Worm (Caenorhabditis elegans): ENCODE results near the gene F55H2.5.
A peak's percentile ranks its signal among the peaks of the same experiment; 100 is the strongest.

The F55H2.5 gene

DNA sequence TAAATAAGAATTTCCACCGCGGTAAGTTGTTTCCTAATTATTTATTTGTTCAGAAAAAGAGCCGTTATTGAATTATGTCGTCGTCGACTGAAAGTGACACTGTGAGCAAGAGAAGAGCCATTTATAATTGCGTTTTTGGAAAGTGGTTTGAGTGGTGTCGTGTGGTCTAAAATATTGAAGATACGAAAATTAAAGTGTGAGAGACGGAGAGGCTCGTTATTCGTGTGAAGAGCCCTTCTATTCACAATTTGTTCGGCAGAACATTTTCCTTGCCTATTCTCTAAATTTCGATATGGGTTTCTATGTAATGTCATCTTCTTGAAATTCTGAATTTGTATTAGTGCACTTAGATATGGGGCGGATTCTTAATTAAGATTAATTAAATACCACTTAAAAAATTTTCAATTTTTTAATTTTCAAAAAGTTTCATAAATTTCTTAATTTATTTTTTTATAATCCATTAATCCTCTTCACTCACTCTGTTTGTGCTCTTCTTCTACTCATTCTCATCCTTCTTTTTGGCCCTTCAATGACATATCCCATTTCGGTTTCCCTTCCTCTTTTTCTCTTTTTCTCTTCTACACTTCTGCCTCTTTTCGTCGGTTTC, 1.4 kb upstream of the F55H2.5 start (continued):
- 0 out of 2 replicates have a peak, but pooled peaks have one; percentile 12 for TF ChIP-seq ceh-100 (GFP tag; IDR thresholded peaks at IDR 0.05)
- TF ChIP-seq lir-1 (GFP tag; conservative IDR thresholded peaks at IDR 0.05), result no peak
- peak in 1 of 3 experiments; percentile 51 for TF ChIP-seq lin-35 (GFP tag; optimal IDR thresholded peaks at IDR 0.05)
- no peak; the same call in 1 of the 2 replicates for TF ChIP-seq nfyb-1 (GFP tag; IDR thresholded peaks at IDR 0.05)
- TF ChIP-seq hlh-26 (GFP tag; conservative IDR thresholded peaks at IDR 0.05), result no peak
- no peak for TF ChIP-seq unc-62 (GFP tag; optimal IDR thresholded peaks at IDR 0.05)
- TF ChIP-seq repo-1 (tag; optimal IDR thresholded peaks at IDR 0.05), result peak; percentile 90
- TF ChIP-seq him-1 (tag; optimal IDR thresholded peaks at IDR 0.05), result peak; percentile 38
- no peak for TF ChIP-seq Y53F4B.3 (GFP tag; IDR thresholded peaks at IDR 0.05)
- no peak for TF ChIP-seq egl-44 (GFP tag; IDR thresholded peaks at IDR 0.05)
- TF ChIP-seq rpc-1 (optimal IDR thresholded peaks at IDR 0.05), result no peak
- no peak for TF ChIP-seq rpc-1 (tag; optimal IDR thresholded peaks at IDR 0.05)
- no peak for TF ChIP-seq fkh-3 (tag; optimal IDR thresholded peaks at IDR 0.05)
- peak; percentile 12 for TF ChIP-seq K12H6.12 (tag; optimal IDR thresholded peaks at IDR 0.05)
- no peak for TF ChIP-seq ets-4 (GFP tag; optimal IDR thresholded peaks at IDR 0.05)
- TF ChIP-seq atf-7 (tag; optimal IDR thresholded peaks at IDR 0.05), result peak; percentile 51
- TF ChIP-seq rec-8 (tag; optimal IDR thresholded peaks at IDR 0.05), result peak in 1 of 2 experiments; percentile 3
- no peak for TF ChIP-seq nfya-1 (tag; optimal IDR thresholded peaks at IDR 0.05; ENCODE audit: borderline replicate concordance, insufficient read depth)
- TF ChIP-seq snpc-4 (GFP tag; optimal IDR thresholded peaks at IDR 0.05), result no peak
- peak in 1 of 4 experiments; percentile 57 for TF ChIP-seq snpc-4 (tag; optimal IDR thresholded peaks at IDR 0.05)
- peak; percentile 41 for TF ChIP-seq ama-1 (optimal IDR thresholded peaks at IDR 0.05)
- TF ChIP-seq ama-1 (GFP tag; optimal IDR thresholded peaks at IDR 0.05), result peak in 1 of 2 experiments; percentile 21
- no peak for TF ChIP-seq dpl-1 (GFP tag; optimal IDR thresholded peaks at IDR 0.05)
- TF ChIP-seq ceh-58 (GFP tag; IDR thresholded peaks at IDR 0.05), result no peak
- no peak for TF ChIP-seq rcor-1 (GFP tag; IDR thresholded peaks at IDR 0.05)
- no peak for TF ChIP-seq sea-2 (GFP tag; IDR thresholded peaks at IDR 0.05)
- TF ChIP-seq nhr-80 (tag; optimal IDR thresholded peaks at IDR 0.05), result no peak
- TF ChIP-seq hrde-1 (tag; optimal IDR thresholded peaks at IDR 0.05; ENCODE audit: borderline replicate concordance), result peak; percentile 58
- TF ChIP-seq Y95B8A.8 (GFP tag; IDR thresholded peaks at IDR 0.05), result no peak
- no peak for TF ChIP-seq F23B12.7 (tag; optimal IDR thresholded peaks at IDR 0.05; ENCODE audit: insufficient read depth)
- TF ChIP-seq tbp1 (GFP tag; optimal IDR thresholded peaks at IDR 0.05), result no peak
- no peak for TF ChIP-seq lag-1 (GFP tag; IDR thresholded peaks at IDR 0.05)

DNA sequence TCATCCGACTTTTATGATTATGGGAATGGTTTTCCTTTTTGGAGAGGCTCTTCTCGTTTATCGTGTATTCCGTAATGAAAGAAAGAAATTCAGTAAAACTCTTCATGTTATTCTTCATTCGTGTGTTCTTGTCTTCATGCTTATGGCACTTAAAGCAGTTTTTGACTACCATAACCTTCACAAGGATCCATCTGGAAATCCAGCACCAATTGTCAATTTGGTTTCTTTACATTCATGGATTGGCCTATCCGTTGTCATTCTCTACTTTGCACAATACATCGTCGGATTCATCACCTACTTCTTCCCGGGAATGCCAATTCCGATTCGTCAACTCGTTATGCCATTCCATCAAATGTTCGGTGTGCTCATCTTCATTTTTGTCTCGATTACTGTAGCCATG, 390 bp downstream of the F55H2.5 start:
- TF ChIP-seq F57C9.4 (tag; optimal IDR thresholded peaks at IDR 0.05), result no peak
- no peak for TF ChIP-seq nhr-179 (tag; optimal IDR thresholded peaks at IDR 0.05)
- TF ChIP-seq ztf-18 (tag; optimal IDR thresholded peaks at IDR 0.05), result no peak

DNA sequence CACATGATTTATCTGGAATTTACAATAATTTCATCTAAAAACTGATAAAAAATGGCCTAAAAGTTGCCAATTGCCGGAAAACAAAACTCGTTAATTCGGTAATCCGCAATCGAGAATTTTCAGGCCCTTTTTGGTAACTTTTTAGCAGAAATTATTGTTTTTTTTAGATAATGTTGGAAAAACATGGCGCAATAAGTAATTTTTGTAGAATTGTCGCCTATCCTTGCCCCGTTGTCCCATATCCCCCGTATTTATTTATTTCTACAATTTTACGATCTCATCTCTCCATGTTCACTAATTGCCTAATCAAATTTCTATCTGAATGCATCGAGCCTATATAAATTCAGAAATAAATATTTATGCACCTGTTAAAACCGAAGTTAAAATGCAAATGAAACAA, 1.7 kb downstream of the F55H2.5 start:
- TF ChIP-seq athp-1 (tag; optimal IDR thresholded peaks at IDR 0.05) (peak; percentile 8), him-1 (tag; optimal IDR thresholded peaks at IDR 0.05) (peak; percentile 92), hmg-1.2 (GFP tag; IDR thresholded peaks at IDR 0.05) (0 out of 2 replicates have a peak, but pooled peaks have one; percentile 17), nhr-27 (tag; optimal IDR thresholded peaks at IDR 0.05) (no peak), snpc-1.3 (tag; optimal IDR thresholded peaks at IDR 0.05; ENCODE audit: insufficient read depth) (peak; percentile 2), hrde-1 (tag; optimal IDR thresholded peaks at IDR 0.05; ENCODE audit: borderline replicate concordance) (peak; percentile 14), Y79H2A.3 (GFP tag; conservative IDR thresholded peaks at IDR 0.05) (0 out of 2 replicates have a peak, but pooled peaks have one; percentile 29), F57C9.4 (tag; optimal IDR thresholded peaks at IDR 0.05) (no peak), attf-6 (GFP tag; IDR thresholded peaks at IDR 0.05) (no peak), madf-6 (GFP tag; IDR thresholded peaks at IDR 0.05) (0 out of 2 replicates have a peak, but pooled peaks have one; percentile 20)

All from whole organism, young adult.